Worm (Caenorhabditis elegans): Measurements from ENCODE around the gene B0554.5.
A peak's percentile ranks its signal among the peaks of the same experiment; 100 is the strongest.

Gene B0554.5

ce11 chrV:446988-447387 is 22.7 kb downstream of the B0554.5 start:
- TF ChIP-seq gei-17 (GFP tag; optimal IDR thresholded peaks at IDR 0.05): no peak
- peak; percentile 72 for TF ChIP-seq zfh-2 (GFP tag; conservative IDR thresholded peaks at IDR 0.05)
- 0 out of 2 replicates have a peak, but pooled peaks have one; percentile 39 for TF ChIP-seq lin-26 (GFP tag; IDR thresholded peaks at IDR 0.05)
- TF ChIP-seq die-1 (tag; optimal IDR thresholded peaks at IDR 0.05): no peak

ce11 chrV:449130-449529 is 24.9 kb downstream of the B0554.5 start, which contains the start of gene srh-35:
srh-35 (minus strand) TSS chrV:449230.
- TF ChIP-seq lir-1 (GFP tag; conservative IDR thresholded peaks at IDR 0.05) (no peak), F39B2.1 (GFP tag; IDR thresholded peaks at IDR 0.05) (no peak), madf-6 (GFP tag; IDR thresholded peaks at IDR 0.05) (no peak), T07F8.4 (tag; optimal IDR thresholded peaks at IDR 0.05) (no peak), ztf-18 (tag; optimal IDR thresholded peaks at IDR 0.05) (no peak), Y53G8AR.9 (GFP tag; conservative IDR thresholded peaks at IDR 0.05) (no peak), ceh-58 (GFP tag; IDR thresholded peaks at IDR 0.05) (no peak), F55B11.4 (tag; optimal IDR thresholded peaks at IDR 0.05; ENCODE audit: borderline replicate concordance, insufficient read depth) (no peak), hlh-26 (GFP tag; conservative IDR thresholded peaks at IDR 0.05) (no peak), F57A8.1 (GFP tag; optimal IDR thresholded peaks at IDR 0.05) (no peak), rpc-1 (optimal IDR thresholded peaks at IDR 0.05) (no peak), rpc-1 (tag; optimal IDR thresholded peaks at IDR 0.05) (no peak), somi-1 (GFP tag; optimal IDR thresholded peaks at IDR 0.05) (no peak), ets-4 (GFP tag; optimal IDR thresholded peaks at IDR 0.05) (no peak), let-526 (GFP tag; IDR thresholded peaks at IDR 0.05) (no peak), snpc-1.1 (tag; optimal IDR thresholded peaks at IDR 0.05; ENCODE audit: insufficient read depth) (no peak), F37B4.10 (GFP tag; IDR thresholded peaks at IDR 0.05) (no peak), nhr-120 (GFP tag; IDR thresholded peaks at IDR 0.05) (no peak), pha-4 (tag; optimal IDR thresholded peaks at IDR 0.05) (no peak), lin-35 (GFP tag; optimal IDR thresholded peaks at IDR 0.05) (no peak), T26A5.8 (tag; optimal IDR thresholded peaks at IDR 0.05) (no peak)

- TF ChIP-seq nhr-27 (tag; optimal IDR thresholded peaks at IDR 0.05) (no peak), nhr-80 (tag; optimal IDR thresholded peaks at IDR 0.05) (peak; percentile 72)
These were observed 25.4 kb downstream of the B0554.5 start, which contains the start of gene M02H5.8 for ce11 chrV:449685-450084. M02H5.8 (plus strand) TSS chrV:449981.

- TF ChIP-seq hmg-1.2 (GFP tag; IDR thresholded peaks at IDR 0.05) (peak; percentile 15; the same call in 1 of the 2 replicates), efl-1 (GFP tag; optimal IDR thresholded peaks at IDR 0.05) (no peak), hmg-20 (GFP tag; IDR thresholded peaks at IDR 0.05) (no peak)
These were observed 26.7 kb downstream of the B0554.5 start, which contains the start of gene nhr-123 for ce11 chrV:450757-451501. nhr-123 (plus strand) TSS chrV:451451.

ce11 chrV:453569-453968 is 29.3 kb downstream of the B0554.5 start, which contains the start of gene nhr-98:
nhr-98 (plus strand) TSS chrV:453869.
- TF ChIP-seq attf-6 (GFP tag; IDR thresholded peaks at IDR 0.05) (no peak), ceh-100 (GFP tag; IDR thresholded peaks at IDR 0.05) (no peak), lag-1 (GFP tag; IDR thresholded peaks at IDR 0.05) (no peak), F55B11.4 (tag; optimal IDR thresholded peaks at IDR 0.05; ENCODE audit: borderline replicate concordance, insufficient read depth) (no peak), dpl-1 (GFP tag; optimal IDR thresholded peaks at IDR 0.05) (no peak), let-607 (tag; optimal IDR thresholded peaks at IDR 0.05) (no peak), lin-40 (tag; optimal IDR thresholded peaks at IDR 0.05) (no peak), snpc-1.1 (tag; optimal IDR thresholded peaks at IDR 0.05; ENCODE audit: insufficient read depth) (no peak), unc-62 (GFP tag; optimal IDR thresholded peaks at IDR 0.05) (no peak), B0336.3 (GFP tag; IDR thresholded peaks at IDR 0.05) (no peak), tlf-1 (GFP tag; optimal IDR thresholded peaks at IDR 0.05) (no peak), snpc-3.4 (tag; optimal IDR thresholded peaks at IDR 0.05) (no peak), attf-3 (GFP tag; conservative IDR thresholded peaks at IDR 0.05) (no peak)
